Fruit fly (Drosophila melanogaster) whole organism, embryonic: Measurements from ENCODE around the gene rho-5.

Experiments
- CG11504 ChIP-seq: fragments of 200-800 bp; sonication (Bioruptor generic); optimal IDR thresholded peaks from 3 replicates; lab custom pipeline; 2019; ENCODE audit warnings: missing biosample characterization, mild to moderate bottlenecking, missing genetic modification characterization, moderate library complexity
- CG13424 ChIP-seq: fragments of 200-800 bp; sonication (Bioruptor generic); optimal IDR thresholded peaks from 2 replicates; lab custom pipeline; 2019; ENCODE audit warnings: missing biosample characterization, mild to moderate bottlenecking, missing genetic modification characterization, moderate library complexity
- CG14710 ChIP-seq: fragments of 200-800 bp; sonication (Bioruptor generic); optimal IDR thresholded peaks from 3 replicates; lab custom pipeline; 2019; ENCODE audit warnings: missing biosample characterization, mild to moderate bottlenecking, missing genetic modification characterization, moderate library complexity
- CG17829 ChIP-seq: fragments of 200-800 bp; optimal IDR thresholded peaks from 2 replicates; lab custom pipeline; 2019; ENCODE audit warnings: missing biosample characterization, mild to moderate bottlenecking, missing genetic modification characterization, moderate library complexity
- CG18599 ChIP-seq: fragments of 200-800 bp; sonication (Bioruptor generic); optimal IDR thresholded peaks from 3 replicates; lab custom pipeline; 2017; ENCODE audit warnings: missing biosample characterization, missing genetic modification characterization, mild to moderate bottlenecking, moderate library complexity, missing genetic modification reagents
- CG2678 ChIP-seq: fragments of 200-800 bp; sonication (Bioruptor generic); optimal IDR thresholded peaks from 3 replicates; lab custom pipeline; 2019; ENCODE audit warnings: missing biosample characterization, mild to moderate bottlenecking, missing genetic modification characterization, moderate library complexity
- CG31224 ChIP-seq: fragments of 200-800 bp; sonication (Bioruptor generic); IDR thresholded peaks from 2 replicates; pipeline ENCODE4 v1.3.6; 2022; ENCODE audit warnings: missing biosample characterization, missing genetic modification characterization
- CG31388 ChIP-seq: fragments of 200-800 bp; sonication (Bioruptor generic); optimal IDR thresholded peaks from 2 replicates; lab custom pipeline; 2016; ENCODE audit warnings: missing biosample characterization, missing genetic modification characterization
- CG34224 ChIP-seq: fragments of 200-800 bp; sonication (Bioruptor generic); IDR thresholded peaks from 3 replicates; pipeline ENCODE4 v1.3.6; 2022; ENCODE audit warnings: missing biosample characterization, missing genetic modification characterization; ENCODE audit not compliant: partially characterized antibody
- CG4424 ChIP-seq: fragments of 200-800 bp; sonication (Bioruptor generic); optimal IDR thresholded peaks from 3 replicates; lab custom pipeline; 2016; ENCODE audit warnings: missing biosample characterization, missing genetic modification characterization
- CG4820 ChIP-seq: fragments of 200-800 bp; sonication (Bioruptor generic); optimal IDR thresholded peaks from 3 replicates; lab custom pipeline; 2016; ENCODE audit warnings: missing biosample characterization, missing genetic modification characterization
- CG5180 ChIP-seq: fragments of 200-800 bp; sonication (Bioruptor generic); optimal IDR thresholded peaks from 3 replicates; lab custom pipeline; 2017; ENCODE audit warnings: missing biosample characterization, missing genetic modification characterization, mild to moderate bottlenecking, moderate library complexity, missing genetic modification reagents
- Deaf1 ChIP-seq: fragments of 200-800 bp; optimal IDR thresholded peaks from 3 replicates; lab custom pipeline; 2019; ENCODE audit warnings: missing biosample characterization, mild to moderate bottlenecking, missing genetic modification characterization, moderate library complexity
- Dfd ChIP-seq, 2 experiments: fragments of >200 bp; optimal IDR thresholded peaks; 2 replicates each; lab custom pipeline; 2017; ENCODE audit warnings: missing biosample characterization in 2 of 2, missing genetic modification characterization in 2 of 2
- E2f2 ChIP-seq: fragments of 200-800 bp; sonication (Bioruptor generic); IDR thresholded peaks from 2 replicates; pipeline ENCODE4 v1.3.6; 2022; ENCODE audit warnings: missing biosample characterization, missing genetic modification characterization
- Ets65A ChIP-seq: fragments of 200-800 bp; sonication (Bioruptor generic); peaks from one replicate; lab custom pipeline; 2016; ENCODE audit warnings: missing biosample characterization, missing genetic modification characterization
- HLH54F ChIP-seq: fragments of 200-800 bp; sonication (Bioruptor generic); optimal IDR thresholded peaks from 3 replicates; lab custom pipeline; 2016; ENCODE audit warnings: missing biosample characterization, missing genetic modification characterization
- Lhr ChIP-seq: fragments of 200-800 bp; sonication (Bioruptor generic); optimal IDR thresholded peaks from 3 replicates; lab custom pipeline; 2017; ENCODE audit warnings: mild to moderate bottlenecking, missing biosample characterization, missing genetic modification reagents, missing genetic modification characterization
- Med ChIP-seq: fragments of 200-800 bp; sonication (Bioruptor generic); peaks from one replicate; lab custom pipeline; 2016; ENCODE audit warnings: missing biosample characterization, missing genetic modification characterization, mild to moderate bottlenecking, inconsistent platforms, moderate library complexity
- Myb ChIP-seq: fragments of 200-800 bp; sonication (Bioruptor generic); optimal IDR thresholded peaks from 2 replicates; lab custom pipeline; 2016; ENCODE audit warnings: missing biosample characterization, missing genetic modification characterization
- Oaz ChIP-seq: fragments of 200-800 bp; sonication (Bioruptor generic); IDR thresholded peaks from 2 replicates; pipeline ENCODE4 v1.3.6; 2022; ENCODE audit warnings: missing biosample characterization, missing genetic modification characterization
- Opbp ChIP-seq: fragments of 200-800 bp; sonication (Bioruptor generic); IDR thresholded peaks from 3 replicates; pipeline ENCODE4 v1.3.6; 2022; ENCODE audit warnings: missing biosample characterization, missing genetic modification characterization; ENCODE audit not compliant: partially characterized antibody
- Pdp1 ChIP-seq, 2 experiments: fragments of 200-800 bp; sonication (Bioruptor generic); optimal IDR thresholded peaks; 3 replicates each; lab custom pipeline; 2016; ENCODE audit warnings: missing biosample characterization in 2 of 2, missing genetic modification characterization in 2 of 2, mild to moderate bottlenecking in 1 of 2, moderate library complexity in 1 of 2
- Trl ChIP-seq, 3 experiments: fragments of >200 bp in 2 of 3; fragments of 200-800 bp in 1 of 3; sonication (Bioruptor generic) in 1 of 3; optimal IDR thresholded peaks; 2 replicates in 1 of 3; 3 replicates in 2 of 3; lab custom pipeline; 2016 to 2017; ENCODE audit warnings: missing biosample characterization in 1 of 3, missing genetic modification characterization in 1 of 3
- bigmax ChIP-seq: fragments of 200-800 bp; sonication (Bioruptor generic); optimal IDR thresholded peaks from 2 replicates; lab custom pipeline; 2018; ENCODE audit warnings: missing biosample characterization, mild to moderate bottlenecking, missing genetic modification characterization
- bsh ChIP-seq, 2 experiments: fragments of 200-800 bp; sonication (Bioruptor generic); optimal IDR thresholded peaks; 2 replicates each; lab custom pipeline; 2017 to 2018; ENCODE audit warnings: mild to moderate bottlenecking in 2 of 2, missing biosample characterization in 2 of 2, missing genetic modification characterization in 2 of 2, moderate library complexity in 1 of 2
- cg ChIP-seq: fragments of 200-800 bp; sonication (Bioruptor generic); optimal IDR thresholded peaks from 3 replicates; lab custom pipeline; 2019; ENCODE audit warnings: missing biosample characterization, mild to moderate bottlenecking, missing genetic modification characterization, moderate library complexity
- ewg ChIP-seq: fragments of 200-800 bp; sonication (Bioruptor generic); optimal IDR thresholded peaks from 3 replicates; lab custom pipeline; 2017; ENCODE audit warnings: mild to moderate bottlenecking, missing biosample characterization, missing genetic modification reagents, missing genetic modification characterization
- gsb ChIP-seq: fragments of 200-800 bp; sonication (Bioruptor generic); IDR thresholded peaks from 2 replicates; pipeline ENCODE4 v1.3.6; 2022; ENCODE audit warnings: missing biosample characterization, missing genetic modification characterization
- ind ChIP-seq: fragments of 200-800 bp; sonication (Bioruptor generic); optimal IDR thresholded peaks from 3 replicates; lab custom pipeline; 2016; ENCODE audit warnings: missing biosample characterization, missing genetic modification characterization
- jumu ChIP-seq: fragments of 200-800 bp; sonication (Bioruptor generic); optimal IDR thresholded peaks from 3 replicates; lab custom pipeline; 2016; ENCODE audit warnings: missing biosample characterization, missing genetic modification characterization
- nom ChIP-seq: fragments of 200-800 bp; sonication (Bioruptor generic); optimal IDR thresholded peaks from 2 replicates; lab custom pipeline; 2017; ENCODE audit warnings: missing biosample characterization, missing genetic modification characterization, mild to moderate bottlenecking, moderate library complexity, missing genetic modification reagents
- org-1 ChIP-seq: fragments of 200-800 bp; sonication (Bioruptor generic); optimal IDR thresholded peaks from 2 replicates; lab custom pipeline; 2017; ENCODE audit warnings: missing biosample characterization, missing genetic modification characterization
- pan ChIP-seq, 4 experiments: fragments of >200 bp in 3 of 4; fragments of 200-800 bp in 1 of 4; sonication (Bioruptor generic) in 1 of 4; optimal IDR thresholded peaks in 3 of 4; IDR thresholded peaks in 1 of 4; 2 replicates each; pipeline versions ENCODE4 v1.3.6 to Lab custom; 2017 to 2022; ENCODE audit warnings: missing biosample characterization in 2 of 4, missing genetic modification characterization in 2 of 4, mixed read lengths in 1 of 4
- pfk ChIP-seq: fragments of 200-800 bp; sonication (Bioruptor generic); optimal IDR thresholded peaks from 2 replicates; lab custom pipeline; 2018; ENCODE audit warnings: missing biosample characterization, mild to moderate bottlenecking, missing genetic modification characterization, moderate library complexity
- salm ChIP-seq: fragments of 200-800 bp; sonication (Bioruptor generic); optimal IDR thresholded peaks from 2 replicates; lab custom pipeline; 2018; ENCODE audit warnings: missing biosample characterization, mild to moderate bottlenecking, missing genetic modification characterization
- slbo ChIP-seq: fragments of 200-800 bp; sonication (Bioruptor generic); IDR thresholded peaks from 2 replicates; pipeline ENCODE4 v1.3.6; 2022; ENCODE audit warnings: missing biosample characterization, missing genetic modification characterization
- stc ChIP-seq: fragments of 200-800 bp; sonication (Bioruptor generic); IDR thresholded peaks from 2 replicates; pipeline ENCODE4 v1.3.6; 2022; ENCODE audit warnings: missing biosample characterization, missing genetic modification characterization
- stwl ChIP-seq: fragments of 200-800 bp; sonication (Bioruptor generic); optimal IDR thresholded peaks from 3 replicates; lab custom pipeline; 2018; ENCODE audit warnings: missing biosample characterization, mild to moderate bottlenecking, missing genetic modification characterization, moderate library complexity
- sug ChIP-seq: fragments of 200-800 bp; optimal IDR thresholded peaks from 2 replicates; lab custom pipeline; 2019; ENCODE audit warnings: missing biosample characterization, mild to moderate bottlenecking, missing genetic modification characterization, moderate library complexity
- tio ChIP-seq: fragments of 200-800 bp; sonication (Bioruptor generic); optimal IDR thresholded peaks from 2 replicates; lab custom pipeline; 2017; ENCODE audit warnings: missing biosample characterization, missing genetic modification characterization, inconsistent platforms
- tna ChIP-seq: fragments of 200-800 bp; sonication (Bioruptor generic); IDR thresholded peaks from 2 replicates; pipeline ENCODE4 v1.3.6; 2022; ENCODE audit warnings: missing biosample characterization, missing genetic modification characterization; ENCODE audit not compliant: partially characterized antibody
- yki ChIP-seq: fragments of >200 bp; optimal IDR thresholded peaks from 3 replicates; lab custom pipeline; 2018

Gene rho-5

DNA sequence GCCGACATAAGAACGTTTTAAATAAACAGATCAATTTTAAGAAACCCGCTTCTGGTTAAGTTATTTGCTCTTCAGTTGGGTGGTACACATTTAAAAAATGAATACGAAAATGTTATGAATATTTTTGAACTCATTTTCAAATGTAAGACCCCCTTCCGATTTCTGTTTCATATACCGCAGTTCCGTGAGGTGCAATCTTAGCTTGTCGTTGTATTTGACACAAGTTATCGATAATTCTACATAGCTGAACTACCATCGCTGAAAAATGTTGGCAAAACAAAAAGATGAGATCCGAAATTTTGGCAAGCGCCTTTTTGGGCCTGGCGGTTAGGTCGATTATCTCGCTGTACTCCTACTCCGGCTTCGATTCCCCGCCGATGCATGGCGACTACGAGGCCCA, 6.2 kb upstream of the rho-5 start, which contains the start of gene gny (continued):
- TF ChIP-seq Lhr (peak; percentile 15), sug (tag; lab: Kevin White, UChicago) (peak; percentile 70), E2f2 (peak; percentile 77), pfk (GFP tag; lab: Kevin White, UChicago) (peak; percentile 97), CG13424 (tag; lab: Kevin White, UChicago) (no peak), CG14710 (tag; lab: Kevin White, UChicago) (peak; percentile 3), Myb (GFP tag; lab: Kevin White, UChicago) (peak; percentile 82), CG34224 (GFP tag; lab: Robert Waterston, UW) (no peak)

DNA sequence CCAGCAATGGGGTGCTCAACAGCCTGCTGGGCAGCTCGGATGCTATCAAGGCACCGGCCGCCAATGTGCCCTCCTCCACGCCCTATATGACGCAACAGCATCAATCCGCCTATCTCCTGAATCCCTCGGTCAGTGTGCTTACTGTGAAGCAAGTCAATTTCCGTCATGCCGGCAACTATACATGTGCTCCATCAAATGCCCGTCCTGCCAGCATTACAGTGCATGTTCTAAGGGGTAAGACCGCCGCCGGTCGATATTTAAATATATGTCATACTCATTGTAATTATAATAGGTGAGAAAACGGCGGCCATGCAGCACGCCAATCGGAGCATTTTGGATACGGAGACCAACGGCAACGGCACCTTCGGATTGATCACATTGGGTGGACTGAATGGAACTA, 4.9 kb upstream of the rho-5 start:
- TF ChIP-seq CG31388 (GFP tag; lab: Kevin White, UChicago) = no peak
- no peak for TF ChIP-seq Opbp (GFP tag; lab: Robert Waterston, UW)
- peak; percentile 63 for TF ChIP-seq Med (GFP tag; lab: Kevin White, UChicago)
- peak; percentile 88 for TF ChIP-seq Ets65A (GFP tag; lab: Kevin White, UChicago)
- no peak for TF ChIP-seq pan (optimal IDR thresholded peaks at IDR 0.05; lab: Kevin White, UChicago)
- peak in 1 of 2 experiments; percentile 17 for TF ChIP-seq pan (GFP tag; optimal IDR thresholded peaks at IDR 0.05 in 1 of 2, IDR thresholded peaks at IDR 0.05 in 1 of 2)

DNA sequence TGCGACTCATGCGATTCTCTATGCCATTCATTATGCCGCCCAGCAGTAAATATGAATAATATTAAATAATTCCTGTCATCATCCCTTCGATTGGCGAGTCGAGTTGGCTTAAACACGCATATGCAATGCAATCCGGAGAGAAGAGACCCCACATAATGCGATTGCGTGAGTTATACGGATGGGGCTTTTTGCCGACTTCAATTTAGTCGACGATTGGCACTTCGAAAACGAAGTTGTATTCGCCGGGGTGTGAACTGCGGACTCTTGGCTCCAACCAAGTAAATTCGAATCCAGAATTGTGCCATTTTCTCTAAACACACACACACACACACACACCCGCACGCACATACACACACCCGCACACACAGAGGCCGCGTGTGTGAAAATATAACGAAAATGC, 2.6 kb upstream of the rho-5 start:
- TF ChIP-seq cg (peak; percentile 65), Dfd (GFP tag; optimal IDR thresholded peaks at IDR 0.05; lab: Kevin White, UChicago) (peak in 1 of 2 experiments; percentile 8), Trl (optimal IDR thresholded peaks at IDR 0.05; lab: Kevin White, UChicago) (no peak), Trl (GFP tag; optimal IDR thresholded peaks at IDR 0.05; lab: Kevin White, UChicago) (peak; percentile 1), Pdp1 (GFP tag; optimal IDR thresholded peaks at IDR 0.05; lab: Kevin White, UChicago) (peak in 1 of 2 experiments; percentile 40), CG2678 (tag; lab: Kevin White, UChicago) (no peak), stc (GFP tag; lab: Robert Waterston, UW) (no peak), ewg (GFP tag; lab: Kevin White, UChicago) (peak; percentile 90), slbo (no peak), Deaf1 (peak; percentile 83), gsb (GFP tag; lab: Robert Waterston, UW) (no peak)

DNA sequence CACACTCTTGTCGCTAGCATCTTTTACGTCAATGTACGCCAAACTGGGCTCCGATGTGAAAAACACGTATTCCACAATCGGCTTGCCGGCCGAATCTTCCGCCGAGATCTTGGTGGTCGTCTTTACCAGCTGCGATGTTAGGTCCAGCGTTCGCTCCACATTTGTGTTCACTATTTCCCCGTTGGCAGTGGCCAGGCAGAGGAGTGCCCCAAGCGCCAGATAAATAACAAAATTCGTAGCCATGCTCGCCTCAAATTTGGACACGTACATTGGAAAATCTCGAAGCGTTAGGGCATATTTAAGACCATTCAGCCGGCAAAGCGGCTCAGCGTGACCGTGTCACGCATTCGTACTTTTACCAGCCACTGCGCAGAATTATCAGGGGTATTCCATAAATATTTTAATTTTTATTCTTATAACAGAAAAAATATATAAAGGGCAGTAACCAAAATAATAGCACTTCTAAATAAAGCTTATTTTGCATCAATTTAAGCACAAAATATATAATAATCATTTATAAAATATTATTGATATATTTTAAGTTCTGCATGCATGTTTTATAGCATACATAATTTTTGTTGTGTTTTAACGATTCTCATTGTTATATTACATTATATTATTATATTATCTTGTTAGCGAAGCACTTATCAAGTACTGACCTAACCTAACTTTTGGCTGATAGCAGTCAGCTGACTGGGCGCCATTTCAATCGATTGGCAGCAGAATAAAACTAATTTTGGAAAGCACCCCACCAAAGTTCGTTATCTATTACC, 1.9 kb upstream of the rho-5 start, which contains the start of the genes CG33303 and dpr19:
Gene CG33303, minus strand, starts transcription at position 294 of the 773 bp plus-strand sequence.
Gene dpr19, plus strand, starts transcription at position 705 of the 773 bp plus-strand sequence.
- TF ChIP-seq CG5180 (GFP tag; lab: Kevin White, UChicago) (peak; percentile 19), Oaz (no peak), CG17829 (tag; lab: Kevin White, UChicago) (peak; percentile 90), jumu (GFP tag; lab: Kevin White, UChicago) (no peak), ind (GFP tag; lab: Kevin White, UChicago) (peak; percentile 43), CG4424 (peak; percentile 71), bsh (GFP tag; optimal IDR thresholded peaks at IDR 0.05; lab: Kevin White, UChicago) (peak in 1 of 2 experiments; percentile 83), Pdp1 (GFP tag; optimal IDR thresholded peaks at IDR 0.05; lab: Kevin White, UChicago) (no peak), tio (GFP tag; lab: Kevin White, UChicago) (no peak), stwl (tag; lab: Kevin White, UChicago) (peak; percentile 45), CG18599 (peak; percentile 62), salm (peak; percentile 79), org-1 (no peak), HLH54F (GFP tag; lab: Kevin White, UChicago) (no peak), CG4820 (peak; percentile 41), bigmax (peak; percentile 95), CG31224 (GFP tag; lab: Robert Waterston, UW) (peak; percentile 41; the same call in 1 of the 2 replicates), tna (no peak), CG11504 (tag; lab: Kevin White, UChicago) (peak; percentile 85), yki (lab: Kevin White, UChicago) (no peak), nom (peak; percentile 32)
